Worm (Caenorhabditis elegans) whole organism, young adult: ENCODE measurements around the gene nduf-9.
A peak's percentile ranks its signal among the peaks of the same experiment; 100 is the strongest.

Experiments
- B0261.1 ChIP-seq: sonication (generic microtip); optimal IDR thresholded peaks from 2 replicates; lab custom pipeline; 2016; ENCODE audit warnings: mild to moderate bottlenecking, missing genetic modification characterization, moderate library complexity, missing compliant biosample characterization
- C17E4.6 ChIP-seq: fragments of 200-800 bp; sonication (Bioruptor generic); IDR thresholded peaks from 2 replicates; pipeline ENCODE4 v1.3.6; 2022; ENCODE audit warnings: missing genetic modification reagents, missing genetic modification characterization, missing compliant biosample characterization
- D2030.7 ChIP-seq: fragments of 200-800 bp; sonication (Bioruptor generic); IDR thresholded peaks from 2 replicates; pipeline ENCODE4 v1.3.6; 2022; ENCODE audit warnings: missing genetic modification reagents, missing genetic modification characterization, missing compliant biosample characterization
- F22D6.2 ChIP-seq: sonication (generic microtip); optimal IDR thresholded peaks from 2 replicates; lab custom pipeline; 2016; ENCODE audit warnings: mild to moderate bottlenecking, missing genetic modification characterization, missing compliant biosample characterization
- F23B12.7 ChIP-seq: sonication (generic microtip); optimal IDR thresholded peaks from 2 replicates; lab custom pipeline; 2017; ENCODE audit warnings: missing genetic modification characterization, mild to moderate bottlenecking, missing compliant biosample characterization, antibody characterized with exemption, moderate library complexity; ENCODE audit not compliant: insufficient read depth
- F33H1.4 ChIP-seq: fragments of 200-800 bp; sonication (Bioruptor generic); IDR thresholded peaks from 2 replicates; pipeline ENCODE4 v1.3.6; 2022; ENCODE audit warnings: missing genetic modification reagents, missing genetic modification characterization, missing compliant biosample characterization
- F55B11.4 ChIP-seq: sonication (generic microtip); optimal IDR thresholded peaks from 2 replicates; lab custom pipeline; 2016; ENCODE audit warnings: missing compliant biosample characterization, missing genetic modification characterization, borderline replicate concordance; ENCODE audit not compliant: insufficient read depth
- F57A8.1 ChIP-seq: fragments of 200-800 bp; sonication (Bioruptor generic); optimal IDR thresholded peaks from 2 replicates; lab custom pipeline; 2018; ENCODE audit warnings: mild to moderate bottlenecking, missing genetic modification characterization, moderate library complexity, missing compliant biosample characterization
- Y79H2A.3 ChIP-seq: fragments of 200-800 bp; sonication (Bioruptor generic); conservative IDR thresholded peaks from 2 replicates; pipeline ENCODE4 v1.3.6; 2022; ENCODE audit warnings: missing genetic modification reagents, missing genetic modification characterization, missing compliant biosample characterization
- Y95B8A.8 ChIP-seq: fragments of 200-800 bp; sonication (Bioruptor generic); IDR thresholded peaks from 2 replicates; pipeline ENCODE4 v1.3.6; 2022; ENCODE audit warnings: missing genetic modification reagents, missing genetic modification characterization, missing compliant biosample characterization
- ZK185.1 ChIP-seq: sonication (generic microtip); optimal IDR thresholded peaks from 2 replicates; lab custom pipeline; 2016; ENCODE audit warnings: mild to moderate bottlenecking, missing genetic modification characterization, missing compliant biosample characterization; ENCODE audit not compliant: poor library complexity, severe bottlenecking
- akir-1 ChIP-seq: fragments of 200-800 bp; sonication (Bioruptor generic); optimal IDR thresholded peaks from 2 replicates; lab custom pipeline; 2018; ENCODE audit warnings: mild to moderate bottlenecking, missing genetic modification characterization, moderate library complexity, missing compliant biosample characterization
- aptf-3 ChIP-seq: fragments of 200-800 bp; sonication (Bioruptor generic); IDR thresholded peaks from 2 replicates; pipeline ENCODE4 v1.3.6; 2022; ENCODE audit warnings: missing genetic modification characterization, missing compliant biosample characterization
- attf-5 ChIP-seq: fragments of 200-800 bp; sonication (Bioruptor generic); optimal IDR thresholded peaks from 2 replicates; lab custom pipeline; 2018; ENCODE audit warnings: mild to moderate bottlenecking, missing genetic modification characterization, missing compliant biosample characterization
- cebp-1 ChIP-seq, 2 experiments: fragments of 200-800 bp in 1 of 2; sonication (Bioruptor generic) in 1 of 2; sonication (generic microtip) in 1 of 2; IDR thresholded peaks in 1 of 2; optimal IDR thresholded peaks in 1 of 2; 2 replicates each; pipeline versions ENCODE4 v1.3.6 to Lab custom; 2017 to 2022; ENCODE audit warnings: missing compliant biosample characterization in 2 of 2, missing genetic modification characterization in 2 of 2, mild to moderate bottlenecking in 1 of 2, missing genetic modification reagents in 1 of 2, moderate library complexity in 1 of 2
- die-1 ChIP-seq: sonication (generic microtip); optimal IDR thresholded peaks from 2 replicates; lab custom pipeline; 2016; ENCODE audit warnings: missing genotype, mild to moderate bottlenecking, missing genetic modification characterization, missing compliant biosample characterization
- dpff-1 ChIP-seq: sonication (generic microtip); optimal IDR thresholded peaks from 2 replicates; lab custom pipeline; 2017; ENCODE audit warnings: mild to moderate bottlenecking, missing genetic modification characterization, missing compliant biosample characterization
- dpl-1 ChIP-seq: fragments of 150-350 bp; optimal IDR thresholded peaks from 2 replicates; lab custom pipeline; 2014; ENCODE audit warnings: missing biosample characterization, missing genetic modification reagents, missing genetic modification characterization
- egrh-3 ChIP-seq: fragments of 200-800 bp; sonication (Bioruptor generic); IDR thresholded peaks from 2 replicates; pipeline ENCODE4 v1.3.6; 2022; ENCODE audit warnings: missing genetic modification reagents, missing genetic modification characterization, missing compliant biosample characterization
- ekl-4 ChIP-seq: fragments of 200-800 bp; sonication (Bioruptor generic); IDR thresholded peaks from 2 replicates; pipeline ENCODE4 v1.3.6; 2022; ENCODE audit warnings: missing genetic modification reagents, missing genetic modification characterization, missing compliant biosample characterization
- ets-4 ChIP-seq: fragments of 200-800 bp; sonication (Bioruptor generic); optimal IDR thresholded peaks from 2 replicates; lab custom pipeline; 2018; ENCODE audit warnings: mild to moderate bottlenecking, missing genetic modification characterization, missing compliant biosample characterization
- fkh-3 ChIP-seq: sonication (generic microtip); optimal IDR thresholded peaks from 2 replicates; lab custom pipeline; 2016; ENCODE audit warnings: mild to moderate bottlenecking, missing genetic modification characterization, missing compliant biosample characterization
- madf-10 ChIP-seq: sonication (generic microtip); optimal IDR thresholded peaks from 2 replicates; lab custom pipeline; 2016; ENCODE audit warnings: mild to moderate bottlenecking, missing genetic modification characterization, missing compliant biosample characterization
- madf-3 ChIP-seq: fragments of 200-800 bp; sonication (Bioruptor generic); IDR thresholded peaks from 2 replicates; pipeline ENCODE4 v1.3.6; 2022; ENCODE audit warnings: missing genetic modification reagents, missing genetic modification characterization, missing compliant biosample characterization
- madf-6 ChIP-seq: fragments of 200-800 bp; sonication (Bioruptor generic); IDR thresholded peaks from 2 replicates; pipeline ENCODE4 v1.3.6; 2022; ENCODE audit warnings: missing genetic modification reagents, missing genetic modification characterization, missing compliant biosample characterization
- mel-28 ChIP-seq: sonication (generic microtip); optimal IDR thresholded peaks from 2 replicates; lab custom pipeline; 2016; ENCODE audit warnings: borderline replicate concordance, mild to moderate bottlenecking, missing genetic modification characterization, missing compliant biosample characterization
- nhr-80 ChIP-seq: sonication (generic microtip); optimal IDR thresholded peaks from 2 replicates; lab custom pipeline; 2016; ENCODE audit warnings: missing genetic modification characterization, missing compliant biosample characterization
- nhr-90 ChIP-seq: sonication (generic microtip); optimal IDR thresholded peaks from 2 replicates; lab custom pipeline; 2016; ENCODE audit warnings: missing genotype, mild to moderate bottlenecking, missing genetic modification characterization, missing compliant biosample characterization
- pha-4 ChIP-seq: fragments of 150-350 bp; sonication (generic microtip); optimal IDR thresholded peaks from 2 replicates; lab custom pipeline; 2014; ENCODE audit warnings: missing biosample characterization, missing genetic modification reagents, missing genetic modification characterization
- rcor-1 ChIP-seq: fragments of 200-800 bp; sonication (Bioruptor generic); IDR thresholded peaks from 2 replicates; pipeline ENCODE4 v1.3.6; 2022; ENCODE audit warnings: missing genetic modification reagents, missing genetic modification characterization, missing compliant biosample characterization
- rec-8 ChIP-seq, 2 experiments: sonication (generic microtip); optimal IDR thresholded peaks; 2 replicates each; lab custom pipeline; 2016; ENCODE audit warnings: mild to moderate bottlenecking in 2 of 2, missing genetic modification characterization in 2 of 2, missing genetic modification reagents in 2 of 2, missing genotype in 2 of 2, missing biosample characterization in 1 of 2, missing compliant biosample characterization in 1 of 2, moderate library complexity in 1 of 2
- repo-1 ChIP-seq: sonication (generic microtip); optimal IDR thresholded peaks from 2 replicates; lab custom pipeline; 2017; ENCODE audit warnings: mild to moderate bottlenecking, missing genetic modification characterization, missing compliant biosample characterization
- rpc-1 ChIP-seq, 2 experiments: fragments of 150-350 bp in 1 of 2; sonication (generic microtip) in 1 of 2; optimal IDR thresholded peaks; 2 replicates each; lab custom pipeline; 2014 to 2018; ENCODE audit warnings: missing biosample characterization in 1 of 2, missing genetic modification characterization in 1 of 2, missing genetic modification reagents in 1 of 2, missing genotype in 1 of 2
- snpc-1.3 ChIP-seq: sonication (generic microtip); optimal IDR thresholded peaks from 2 replicates; lab custom pipeline; 2017; ENCODE audit warnings: missing genetic modification characterization, mild to moderate bottlenecking, missing compliant biosample characterization, antibody characterized with exemption, moderate library complexity, missing genotype, missing genetic modification reagents; ENCODE audit not compliant: insufficient read depth
- snpc-4 ChIP-seq, 5 experiments: fragments of 150-350 bp in 1 of 5; sonication (generic microtip) in 4 of 5; optimal IDR thresholded peaks; 2 replicates each; lab custom pipeline; 2014 to 2018; ENCODE audit warnings: missing genetic modification characterization in 5 of 5, missing biosample characterization in 3 of 5, antibody characterized with exemption in 2 of 5, mild to moderate bottlenecking in 2 of 5, missing compliant biosample characterization in 2 of 5, missing genotype in 2 of 5, moderate library complexity in 2 of 5, missing genetic modification reagents in 1 of 5
- tbp1 ChIP-seq: fragments of 200-800 bp; sonication (Bioruptor generic); optimal IDR thresholded peaks from 2 replicates; lab custom pipeline; 2018; ENCODE audit warnings: mild to moderate bottlenecking, missing genetic modification characterization, missing compliant biosample characterization
- tlf-1 ChIP-seq: fragments of 200-800 bp; sonication (Bioruptor generic); optimal IDR thresholded peaks from 2 replicates; lab custom pipeline; 2018; ENCODE audit warnings: mild to moderate bottlenecking, missing genetic modification characterization, missing compliant biosample characterization
- unc-130 ChIP-seq: sonication (generic microtip); optimal IDR thresholded peaks from 2 replicates; lab custom pipeline; 2016; ENCODE audit warnings: missing genetic modification reagents, missing genetic modification characterization, missing compliant biosample characterization
- xnd-1 ChIP-seq: sonication (generic microtip); optimal IDR thresholded peaks from 2 replicates; lab custom pipeline; 2016; ENCODE audit warnings: missing genotype, missing genetic modification reagents, missing genetic modification characterization, missing compliant biosample characterization
- ztf-18 ChIP-seq: sonication (generic microtip); optimal IDR thresholded peaks from 2 replicates; lab custom pipeline; 2016; ENCODE audit warnings: missing genotype, mild to moderate bottlenecking, missing genetic modification characterization, missing compliant biosample characterization
- ztf-22 ChIP-seq: fragments of 200-800 bp; sonication (Bioruptor generic); optimal IDR thresholded peaks from 2 replicates; lab custom pipeline; 2018; ENCODE audit warnings: mild to moderate bottlenecking, missing genetic modification characterization, moderate library complexity, missing compliant biosample characterization
- ztf-26 ChIP-seq: sonication (generic microtip); optimal IDR thresholded peaks from 2 replicates; lab custom pipeline; 2017; ENCODE audit warnings: missing genetic modification characterization, missing compliant biosample characterization

Gene nduf-9

DNA sequence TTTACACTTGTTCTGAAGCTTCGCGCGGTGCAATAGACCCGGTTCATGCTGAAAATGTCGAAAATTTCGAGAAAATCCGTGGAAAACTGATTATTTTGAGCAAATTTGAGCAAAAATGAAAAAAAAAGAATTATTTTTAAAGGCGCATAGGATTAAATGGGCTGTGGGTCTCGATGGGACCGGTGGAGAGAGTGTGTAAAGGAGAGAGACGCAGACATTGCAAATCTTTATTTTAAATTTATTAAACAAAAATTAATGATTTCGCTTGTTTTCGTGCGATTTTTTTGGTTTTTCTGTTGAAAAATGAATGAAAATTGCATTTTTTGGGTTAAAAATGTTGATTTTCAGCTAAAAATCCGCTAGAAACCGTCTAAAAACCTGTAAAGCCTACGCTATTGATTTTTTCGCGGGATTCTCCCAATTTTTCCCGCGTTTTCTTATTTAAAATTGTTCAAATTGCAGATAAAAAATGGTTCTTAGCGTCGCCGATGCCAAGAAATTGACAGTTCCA is 46.0 kb upstream of the nduf-9 start, which contains the start of the genes Y53G8AR.8 and Y53G8AR.6 (continued):
- TF ChIP-seq F22D6.2 (tag; lab: Kevin White, UChicago), result no peak
- no peak for TF ChIP-seq aptf-3 (GFP tag; lab: Robert Waterston, UW)
- no peak for TF ChIP-seq C17E4.6 (GFP tag; lab: Robert Waterston, UW)
- TF ChIP-seq dpff-1 (tag; lab: Kevin White, UChicago), result no peak
- TF ChIP-seq F57A8.1 (GFP tag; lab: Kevin White, UChicago), result no peak
- no peak for TF ChIP-seq F55B11.4 (tag; lab: Kevin White, UChicago)

DNA sequence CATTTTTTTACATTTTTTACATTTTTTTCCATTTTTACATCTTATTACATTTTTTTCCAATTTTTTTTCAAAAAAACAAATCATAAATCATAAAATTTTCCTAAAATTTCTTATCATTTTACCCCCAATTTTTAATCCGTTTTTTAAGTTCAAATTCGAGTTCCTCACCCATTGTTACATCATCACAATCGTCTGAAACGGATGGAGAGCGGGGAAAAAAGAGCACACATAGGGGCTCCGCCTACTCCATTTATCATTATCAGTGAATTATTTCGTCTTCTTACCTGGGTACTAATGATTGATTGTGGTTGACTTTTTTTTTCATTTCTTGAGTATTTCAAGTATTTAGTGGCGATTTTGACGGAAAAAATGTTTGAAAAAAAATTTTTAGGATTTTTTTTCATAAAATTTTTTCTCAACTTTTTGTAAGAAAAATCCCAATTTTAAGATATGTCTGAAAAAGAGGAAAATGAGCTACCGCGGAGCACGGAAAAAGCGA is 33.5 kb upstream of the nduf-9 start, which contains the start of gene mfsd-8:
Gene mfsd-8 (plus strand): TSS at position 449 of the 499 bp plus-strand sequence.
- TF ChIP-seq snpc-4 (GFP tag; optimal IDR thresholded peaks at IDR 0.05; lab: Kevin White, UChicago) (no peak), snpc-4 (tag; optimal IDR thresholded peaks at IDR 0.05; lab: Kevin White, UChicago) (no peak), nhr-80 (peak; percentile 88), ets-4 (GFP tag; lab: Kevin White, UChicago) (peak; percentile 63), snpc-1.3 (tag; lab: Kevin White, UChicago) (no peak), xnd-1 (tag; lab: Kevin White, UChicago) (no peak)

DNA sequence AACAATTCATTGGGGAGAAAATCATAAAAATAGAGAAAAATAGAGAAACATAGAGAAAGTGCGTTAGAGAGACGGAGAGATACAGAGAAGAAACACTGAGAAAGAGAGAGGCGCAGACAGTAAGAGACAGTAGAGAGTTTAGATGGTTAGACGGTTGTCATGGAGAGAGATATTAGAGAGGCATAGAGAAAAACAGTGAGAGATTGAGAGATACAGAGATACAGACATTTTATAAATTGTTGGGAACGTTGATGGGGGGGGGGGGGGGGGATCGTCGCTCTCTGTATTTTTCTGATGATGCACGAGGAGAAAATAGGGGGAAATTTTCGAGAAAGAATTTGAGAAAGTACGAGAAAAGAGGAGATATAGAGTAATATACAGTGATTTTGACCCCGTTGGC is 30.9 kb upstream of the nduf-9 start:
- TF ChIP-seq madf-6 (GFP tag; lab: Robert Waterston, UW) (no peak), ztf-22 (GFP tag; lab: Kevin White, UChicago) (no peak), tbp1 (GFP tag; lab: Kevin White, UChicago) (peak; percentile 43), rcor-1 (GFP tag; lab: Robert Waterston, UW) (no peak; the same call in 1 of the 2 replicates), F33H1.4 (GFP tag; lab: Robert Waterston, UW) (no peak), ekl-4 (GFP tag; lab: Robert Waterston, UW) (0 out of 2 replicates have a peak, but pooled peaks have one; percentile 59), rec-8 (tag; optimal IDR thresholded peaks at IDR 0.05; lab: Kevin White, UChicago) (no peak), tlf-1 (GFP tag; lab: Kevin White, UChicago) (peak; percentile 0), nhr-90 (no peak), akir-1 (GFP tag; lab: Kevin White, UChicago) (no peak), repo-1 (tag; lab: Kevin White, UChicago) (no peak), attf-5 (peak; percentile 62), cebp-1 (GFP tag; IDR thresholded peaks at IDR 0.05; lab: Robert Waterston, UW) (no peak), cebp-1 (tag; optimal IDR thresholded peaks at IDR 0.05; lab: Kevin White, UChicago) (peak; percentile 69), nhr-80 (peak; percentile 14), B0261.1 (tag; lab: Kevin White, UChicago) (no peak), F57A8.1 (GFP tag; lab: Kevin White, UChicago) (no peak), dpl-1 (GFP tag; lab: Kevin White, UChicago) (no peak), madf-10 (tag; lab: Kevin White, UChicago) (no peak), ztf-26 (peak; percentile 91), ztf-18 (tag; lab: Kevin White, UChicago) (no peak), F23B12.7 (no peak), D2030.7 (no peak), Y95B8A.8 (GFP tag; lab: Robert Waterston, UW) (no peak), egrh-3 (GFP tag; lab: Robert Waterston, UW) (peak; percentile 53), fkh-3 (tag; lab: Kevin White, UChicago) (no peak), pha-4 (tag; lab: Kevin White, UChicago) (no peak), ZK185.1 (tag; lab: Kevin White, UChicago) (no peak), mel-28 (tag; lab: Kevin White, UChicago) (no peak), rpc-1 (optimal IDR thresholded peaks at IDR 0.05; lab: Kevin White, UChicago) (no peak), rpc-1 (tag; optimal IDR thresholded peaks at IDR 0.05; lab: Kevin White, UChicago) (no peak), madf-3 (GFP tag; lab: Robert Waterston, UW) (no peak), Y79H2A.3 (GFP tag; lab: Robert Waterston, UW) (no peak), unc-130 (GFP tag; lab: Kevin White, UChicago) (no peak), die-1 (no peak)
